Fruit fly (Drosophila melanogaster) whole organism, embryonic: ENCODE results near the gene mRpL37.

Experiments used
- CG11696 ChIP-seq: fragments of 200-800 bp; sonication (Bioruptor generic); IDR thresholded peaks from 2 replicates; pipeline ENCODE4 v1.3.6; 2022; ENCODE audit warnings: missing biosample characterization, missing genetic modification characterization
- CG14441 ChIP-seq: fragments of 200-800 bp; sonication (Bioruptor generic); IDR thresholded peaks from 2 replicates; pipeline ENCODE4 v1.3.6; 2022; ENCODE audit warnings: missing biosample characterization, missing genetic modification characterization
- CG1529 ChIP-seq: fragments of 200-800 bp; sonication (Bioruptor generic); optimal IDR thresholded peaks from 3 replicates; lab custom pipeline; 2018; ENCODE audit warnings: missing biosample characterization, missing genetic modification characterization
- CG31224 ChIP-seq: fragments of 200-800 bp; sonication (Bioruptor generic); IDR thresholded peaks from 2 replicates; pipeline ENCODE4 v1.3.6; 2022; ENCODE audit warnings: missing biosample characterization, missing genetic modification characterization
- Xrp1 ChIP-seq: fragments of 200-800 bp; sonication (Bioruptor generic); IDR thresholded peaks from 2 replicates; pipeline ENCODE4 v1.3.6; 2022; ENCODE audit warnings: missing biosample characterization, missing genetic modification characterization
- bbx ChIP-seq: fragments of 200-800 bp; sonication (Bioruptor generic); IDR thresholded peaks from 2 replicates; pipeline ENCODE4 v1.3.6; 2022; ENCODE audit warnings: missing biosample characterization, missing genetic modification characterization; ENCODE audit not compliant: partially characterized antibody
- bcd ChIP-seq: fragments of 200-800 bp; sonication (Bioruptor generic); optimal IDR thresholded peaks from 2 replicates; lab custom pipeline; 2017; ENCODE audit warnings: missing biosample characterization, mild to moderate bottlenecking, missing genetic modification characterization
- grau ChIP-seq: fragments of 200-800 bp; optimal IDR thresholded peaks from 3 replicates; lab custom pipeline; 2019; ENCODE audit warnings: missing biosample characterization, mild to moderate bottlenecking, missing genetic modification characterization, moderate library complexity
- gt ChIP-seq: fragments of 200-800 bp; sonication (Bioruptor generic); IDR thresholded peaks from 2 replicates; pipeline ENCODE4 v1.3.6; 2022; ENCODE audit warnings: missing biosample characterization, missing genetic modification characterization
- maf-S ChIP-seq: fragments of 200-800 bp; sonication (Bioruptor generic); optimal IDR thresholded peaks from 2 replicates; lab custom pipeline; 2016; ENCODE audit warnings: missing biosample characterization, missing genetic modification characterization
- sna ChIP-seq: fragments of 200-800 bp; sonication (Bioruptor generic); IDR thresholded peaks from 2 replicates; pipeline ENCODE4 v1.3.6; 2022; ENCODE audit warnings: missing biosample characterization, missing genetic modification characterization; ENCODE audit not compliant: partially characterized antibody

DNA sequence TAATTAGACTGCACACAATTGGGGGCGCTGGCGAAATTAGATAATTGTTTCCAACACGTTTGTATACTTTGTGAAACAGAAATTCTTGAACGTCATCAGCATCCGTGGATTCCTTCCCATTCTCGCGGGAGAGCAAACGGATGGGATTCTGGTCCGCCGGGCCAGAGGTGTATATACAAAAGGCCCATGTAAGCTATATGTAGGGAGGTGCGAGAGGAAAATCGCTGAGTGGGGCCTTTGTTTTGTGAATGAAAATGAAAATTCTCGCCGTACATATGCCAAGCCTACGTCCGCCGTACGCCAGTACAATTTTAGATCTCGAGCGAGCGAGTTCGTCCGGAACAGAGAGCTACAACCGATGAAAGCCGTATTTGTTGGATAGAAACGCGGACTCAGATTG, 8.7 kb upstream of the mRpL37 start, which contains the start of gene CG14687:
- TF ChIP-seq CG31224 (GFP tag; lab: Robert Waterston, UW): no peak
- no peak for TF ChIP-seq CG14441 (GFP tag; lab: Robert Waterston, UW)
- no peak for TF ChIP-seq bcd (GFP tag; lab: Kevin White, UChicago)
- no peak for TF ChIP-seq sna (GFP tag; lab: Robert Waterston, UW)
- no peak for TF ChIP-seq CG11696 (GFP tag; lab: Robert Waterston, UW)
- no peak for TF ChIP-seq CG1529 (GFP tag; lab: Kevin White, UChicago)
- no peak for TF ChIP-seq gt
- TF ChIP-seq maf-S (GFP tag; lab: Kevin White, UChicago): no peak
- TF ChIP-seq Xrp1 (GFP tag; lab: Robert Waterston, UW): no peak
- TF ChIP-seq grau (tag; lab: Kevin White, UChicago): no peak
- no peak for TF ChIP-seq bbx
